Worm (Caenorhabditis elegans) whole organism, early embryonic: Measurements from ENCODE around the gene F09E5.3.

ENCODE experiments used
- B0310.2 ChIP-seq: sonication (generic microtip); optimal IDR thresholded peaks from 2 replicates; lab custom pipeline; 2016; ENCODE audit warnings: mild to moderate bottlenecking, missing genetic modification characterization, missing compliant biosample characterization
- aly-1 ChIP-seq: sonication (generic microtip); optimal IDR thresholded peaks from 2 replicates; lab custom pipeline; 2016; ENCODE audit warnings: missing genetic modification characterization, missing compliant biosample characterization
- ama-1 ChIP-seq: fragments of 150-350 bp; optimal IDR thresholded peaks from 2 replicates; lab custom pipeline; 2014
- ets-7 ChIP-seq: sonication (generic microtip); optimal IDR thresholded peaks from 2 replicates; lab custom pipeline; 2016; ENCODE audit warnings: missing genotype, missing genetic modification characterization, missing compliant biosample characterization
- flt-1 ChIP-seq: fragments of 200-800 bp; sonication (Bioruptor generic); IDR thresholded peaks from 2 replicates; pipeline ENCODE4 v1.3.6; 2022; ENCODE audit warnings: missing genetic modification characterization, missing compliant biosample characterization
- scrt-1 ChIP-seq: fragments of 200-800 bp; sonication (Bioruptor generic); IDR thresholded peaks from 2 replicates; pipeline ENCODE4 v1.3.6; 2022; ENCODE audit warnings: missing genetic modification characterization, missing compliant biosample characterization
- sea-1 ChIP-seq: fragments of 200-800 bp; sonication (Bioruptor generic); conservative IDR thresholded peaks from 2 replicates; pipeline ENCODE4 v1.3.6; 2022; ENCODE audit warnings: missing genetic modification characterization, missing compliant biosample characterization
- tra-4 ChIP-seq: sonication (generic microtip); optimal IDR thresholded peaks from 2 replicates; lab custom pipeline; 2017; ENCODE audit warnings: missing genetic modification characterization, missing compliant biosample characterization

ce11 chrII:5374967-5375366, 1.2 kb downstream of the F09E5.3 start, which contains the start of gene algn-2:
- TF ChIP-seq ama-1 (no peak), ets-7 (no peak), scrt-1 (GFP tag; lab: Robert Waterston, UW) (no peak), tra-4 (tag; lab: Kevin White, UChicago) (no peak), aly-1 (tag; lab: Kevin White, UChicago) (no peak), flt-1 (GFP tag; lab: Robert Waterston, UW) (no peak), B0310.2 (no peak), sea-1 (GFP tag; lab: Robert Waterston, UW) (no peak)
